Fruit fly (Drosophila melanogaster): Measurements from ENCODE around the gene Ubc87F.

The Ubc87F gene

dm6 chr3R:13693753-13694152 lies 24.2 kb downstream of the Ubc87F start, which contains the start of gene CG14367:
Gene CG14367, plus strand, starts transcription at chr3R:13694053.
- no peak for TF ChIP-seq CG9705 (GFP tag; optimal IDR thresholded peaks at IDR 0.05)
- TF ChIP-seq lola (GFP tag; optimal IDR thresholded peaks at IDR 0.05) = no peak
- TF ChIP-seq Vsx2 (GFP tag; optimal IDR thresholded peaks at IDR 0.05; ENCODE audit: partially characterized antibody) = no peak
- no peak for TF ChIP-seq Sp1 (GFP tag; optimal IDR thresholded peaks at IDR 0.05)
- no peak for TF ChIP-seq Hr78 (GFP tag; optimal IDR thresholded peaks at IDR 0.05)
- no peak for TF ChIP-seq h (GFP tag; optimal IDR thresholded peaks at IDR 0.05)
- no peak for TF ChIP-seq Myc (optimal IDR thresholded peaks at IDR 0.05)
- TF ChIP-seq dl (GFP tag; optimal IDR thresholded peaks at IDR 0.05; ENCODE audit: insufficient read depth in 1 of 2, partially characterized antibody in 2 of 2) = no peak
- no peak for TF ChIP-seq Rel (GFP tag; optimal IDR thresholded peaks at IDR 0.05)
- TF ChIP-seq Rel (tag; optimal IDR thresholded peaks at IDR 0.05) = no peak
- TF ChIP-seq GATAd (GFP tag; optimal IDR thresholded peaks at IDR 0.05) = no peak
- TF ChIP-seq ey (GFP tag; optimal IDR thresholded peaks at IDR 0.05) = no peak

- no peak for TF ChIP-seq ey (GFP tag; optimal IDR thresholded peaks at IDR 0.05)
- peak; percentile 64 for TF ChIP-seq psq (GFP tag; optimal IDR thresholded peaks at IDR 0.05)
- peak; percentile 44 for TF ChIP-seq rgr (GFP tag; optimal IDR thresholded peaks at IDR 0.05)
- peak; percentile 23 for TF ChIP-seq OdsH (GFP tag; optimal IDR thresholded peaks at IDR 0.05)
These were observed 31.4 kb downstream of the Ubc87F start, which contains the start of gene omd for dm6 chr3R:13686371-13687211. Gene omd, minus strand, starts transcription at chr3R:13687210.

- TF ChIP-seq Hr83 (GFP tag; optimal IDR thresholded peaks at IDR 0.05; ENCODE audit: poor library complexity, severe bottlenecking) (no peak), dsf (GFP tag; optimal IDR thresholded peaks at IDR 0.05; ENCODE audit: borderline replicate concordance) (no peak), usp (GFP tag; optimal IDR thresholded peaks at IDR 0.05) (no peak), h (GFP tag; optimal IDR thresholded peaks at IDR 0.05) (no peak), Hnf4 (GFP tag; optimal IDR thresholded peaks at IDR 0.05) (no peak)
These were observed 32.0 kb downstream of the Ubc87F start for dm6 chr3R:13685969-13686368.

dm6 chr3R:13684569-13685402 lies 33.2 kb downstream of the Ubc87F start:
- no peak for TF ChIP-seq CG32264 (GFP tag; optimal IDR thresholded peaks at IDR 0.05)
- TF ChIP-seq N (GFP tag; optimal IDR thresholded peaks at IDR 0.05) = peak; percentile 58
- peak; percentile 99 for TF ChIP-seq psq (GFP tag; optimal IDR thresholded peaks at IDR 0.05)
- no peak for TF ChIP-seq Hr83 (GFP tag; optimal IDR thresholded peaks at IDR 0.05; ENCODE audit: poor library complexity, severe bottlenecking)
- peak; percentile 32 for TF ChIP-seq Hnf4 (GFP tag; optimal IDR thresholded peaks at IDR 0.05)
- TF ChIP-seq rgr (GFP tag; optimal IDR thresholded peaks at IDR 0.05) = peak; percentile 5
- TF ChIP-seq lola (GFP tag; optimal IDR thresholded peaks at IDR 0.05) = no peak
- TF ChIP-seq Dif (GFP tag; optimal IDR thresholded peaks at IDR 0.05; ENCODE audit: partially characterized antibody) = peak; percentile 9
- TF ChIP-seq dl (GFP tag; optimal IDR thresholded peaks at IDR 0.05; ENCODE audit: insufficient read depth in 1 of 2, partially characterized antibody in 2 of 2) = peak in 1 of 2 experiments; percentile 27
- peak; percentile 62 for TF ChIP-seq h (GFP tag; optimal IDR thresholded peaks at IDR 0.05)
- TF ChIP-seq br (GFP tag; optimal IDR thresholded peaks at IDR 0.05) = no peak
- TF ChIP-seq Abd-B (GFP tag; optimal IDR thresholded peaks at IDR 0.05) = peak; percentile 19
- no peak for TF ChIP-seq woc (GFP tag; optimal IDR thresholded peaks at IDR 0.05)
- TF ChIP-seq OdsH (GFP tag; optimal IDR thresholded peaks at IDR 0.05) = peak; percentile 25
- peak in 1 of 2 experiments; percentile 14 for TF ChIP-seq foxo (GFP tag; optimal IDR thresholded peaks at IDR 0.05)
- TF ChIP-seq Rel (GFP tag; optimal IDR thresholded peaks at IDR 0.05) = no peak
- no peak for TF ChIP-seq Rel (tag; optimal IDR thresholded peaks at IDR 0.05)
- no peak for TF ChIP-seq Sp1 (GFP tag; optimal IDR thresholded peaks at IDR 0.05)
- TF ChIP-seq Mio (GFP tag; optimal IDR thresholded peaks at IDR 0.05) = no peak

All from whole organism, wandering third instar larva.